Worm (Caenorhabditis elegans) whole organism, early embryonic: ENCODE results near the gene maoc-1.

Experiments used
- B0310.2 ChIP-seq: sonication (generic microtip); optimal IDR thresholded peaks from 2 replicates; lab custom pipeline; 2016; ENCODE audit warnings: mild to moderate bottlenecking, missing genetic modification characterization, missing compliant biosample characterization
- F13C5.2 ChIP-seq: sonication (generic microtip); optimal IDR thresholded peaks from 2 replicates; lab custom pipeline; 2017; ENCODE audit warnings: mild to moderate bottlenecking, missing genetic modification characterization, inconsistent platforms, missing compliant biosample characterization
- aly-1 ChIP-seq: sonication (generic microtip); optimal IDR thresholded peaks from 2 replicates; lab custom pipeline; 2016; ENCODE audit warnings: missing genetic modification characterization, missing compliant biosample characterization
- ama-1 ChIP-seq: fragments of 150-350 bp; optimal IDR thresholded peaks from 2 replicates; lab custom pipeline; 2014
- ceh-13 ChIP-seq: fragments of 200-800 bp; sonication (Bioruptor generic); optimal IDR thresholded peaks from 2 replicates; lab custom pipeline; 2018; ENCODE audit warnings: mild to moderate bottlenecking, missing genetic modification characterization, missing compliant biosample characterization
- ceh-36 ChIP-seq: sonication (generic microtip); optimal IDR thresholded peaks from 2 replicates; lab custom pipeline; 2016; ENCODE audit warnings: missing genetic modification characterization, inconsistent platforms, missing compliant biosample characterization
- ets-7 ChIP-seq: sonication (generic microtip); optimal IDR thresholded peaks from 2 replicates; lab custom pipeline; 2016; ENCODE audit warnings: missing genotype, missing genetic modification characterization, missing compliant biosample characterization
- flt-1 ChIP-seq: fragments of 200-800 bp; sonication (Bioruptor generic); IDR thresholded peaks from 2 replicates; pipeline ENCODE4 v1.3.6; 2022; ENCODE audit warnings: missing genetic modification characterization, missing compliant biosample characterization
- hmbx-1 ChIP-seq: sonication (generic microtip); optimal IDR thresholded peaks from 2 replicates; lab custom pipeline; 2016; ENCODE audit warnings: mild to moderate bottlenecking, missing genetic modification characterization, missing compliant biosample characterization
- hmg-4 ChIP-seq: fragments of 200-800 bp; sonication (Bioruptor generic); optimal IDR thresholded peaks from 2 replicates; lab custom pipeline; 2018; ENCODE audit warnings: mild to moderate bottlenecking, missing genetic modification characterization, missing compliant biosample characterization
- hnd-1 ChIP-seq: sonication (generic microtip); optimal IDR thresholded peaks from 2 replicates; lab custom pipeline; 2016; ENCODE audit warnings: missing genetic modification characterization, missing compliant biosample characterization
- pes-1 ChIP-seq: fragments of 200-800 bp; sonication (Bioruptor generic); IDR thresholded peaks from 2 replicates; pipeline ENCODE4 v1.3.6; 2022; ENCODE audit warnings: missing genetic modification reagents, missing genetic modification characterization, missing compliant biosample characterization
- scrt-1 ChIP-seq: fragments of 200-800 bp; sonication (Bioruptor generic); IDR thresholded peaks from 2 replicates; pipeline ENCODE4 v1.3.6; 2022; ENCODE audit warnings: missing genetic modification characterization, missing compliant biosample characterization
- sea-1 ChIP-seq: fragments of 200-800 bp; sonication (Bioruptor generic); conservative IDR thresholded peaks from 2 replicates; pipeline ENCODE4 v1.3.6; 2022; ENCODE audit warnings: missing genetic modification characterization, missing compliant biosample characterization
- tbx-11 ChIP-seq: fragments of 200-800 bp; sonication (Bioruptor generic); IDR thresholded peaks from 2 replicates; pipeline ENCODE4 v1.3.6; 2022; ENCODE audit warnings: missing genetic modification characterization, missing compliant biosample characterization
- tbx-37 ChIP-seq: fragments of 200-800 bp; sonication (Bioruptor generic); conservative IDR thresholded peaks from 2 replicates; pipeline ENCODE4 v1.3.6; 2022; ENCODE audit warnings: missing genetic modification reagents, missing genetic modification characterization, missing compliant biosample characterization
- tra-4 ChIP-seq: sonication (generic microtip); optimal IDR thresholded peaks from 2 replicates; lab custom pipeline; 2017; ENCODE audit warnings: missing genetic modification characterization, missing compliant biosample characterization

Gene maoc-1

DNA sequence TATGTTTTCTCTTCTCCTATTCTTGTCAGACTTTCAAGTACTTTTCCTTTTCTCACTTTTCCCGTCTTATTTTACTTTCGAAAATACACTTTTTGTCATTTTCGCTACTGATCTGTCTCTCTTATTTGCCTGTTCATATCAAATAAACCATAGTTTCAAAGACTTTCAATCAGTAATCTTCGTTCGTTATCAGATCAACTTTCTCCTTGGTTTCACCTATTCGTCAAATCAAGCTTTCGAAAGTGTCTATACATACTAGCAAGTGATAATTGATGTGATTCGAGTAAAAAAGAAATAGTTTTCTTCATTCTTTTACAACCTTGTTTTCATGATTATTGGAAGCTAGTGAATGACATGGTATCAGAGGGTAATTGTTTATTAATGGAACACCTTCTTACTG lies 46.7 kb downstream of the maoc-1 start:
- TF ChIP-seq B0310.2 (tag; lab: Kevin White, UChicago), result no peak
- no peak for TF ChIP-seq scrt-1 (GFP tag; lab: Robert Waterston, UW)
- TF ChIP-seq sea-1, result no peak
- no peak for TF ChIP-seq hmg-4 (GFP tag; lab: Kevin White, UChicago)
- TF ChIP-seq pes-1 (GFP tag; lab: Robert Waterston, UW), result no peak
- no peak for TF ChIP-seq aly-1 (tag; lab: Kevin White, UChicago)
- TF ChIP-seq ceh-13 (GFP tag; lab: Kevin White, UChicago), result no peak
- no peak for TF ChIP-seq ceh-36 (tag; lab: Kevin White, UChicago)
- no peak for TF ChIP-seq flt-1 (GFP tag; lab: Robert Waterston, UW)
- TF ChIP-seq F13C5.2 (tag; lab: Kevin White, UChicago), result no peak
- TF ChIP-seq ets-7 (tag; lab: Kevin White, UChicago), result no peak
- no peak for TF ChIP-seq tra-4 (tag; lab: Kevin White, UChicago)
- TF ChIP-seq ama-1 (lab: Kevin White, UChicago), result no peak
- TF ChIP-seq hnd-1 (tag; lab: Kevin White, UChicago), result no peak
- no peak for TF ChIP-seq hmbx-1 (tag; lab: Kevin White, UChicago)
- TF ChIP-seq tbx-37 (GFP tag; lab: Robert Waterston, UW), result no peak

DNA sequence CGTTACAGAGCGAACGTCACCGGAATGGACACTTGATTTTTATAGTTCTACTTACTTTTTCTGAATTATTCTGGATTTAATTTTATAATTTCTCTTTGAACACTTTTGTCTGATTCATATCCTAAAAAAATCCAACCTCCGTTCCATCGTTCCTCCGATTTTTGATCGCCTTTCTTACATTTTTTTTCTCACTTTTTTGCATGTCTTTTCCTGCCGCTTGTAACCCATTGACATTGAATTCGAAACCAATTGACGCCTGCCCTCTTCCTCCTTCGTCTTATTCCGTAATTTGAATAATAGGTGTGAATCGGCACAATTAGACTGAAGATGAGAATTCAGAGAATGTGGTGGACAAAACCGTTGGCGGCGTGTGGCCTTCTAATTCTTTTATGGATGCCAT lies 49.5 kb downstream of the maoc-1 start, which contains the start of gene skpo-3:
skpo-3 (plus strand) TSS at position 301 of the 400 bp plus-strand sequence.
- TF ChIP-seq flt-1 (GFP tag; lab: Robert Waterston, UW) (no peak), B0310.2 (tag; lab: Kevin White, UChicago) (no peak), ets-7 (tag; lab: Kevin White, UChicago) (no peak), pes-1 (GFP tag; lab: Robert Waterston, UW) (no peak), F13C5.2 (tag; lab: Kevin White, UChicago) (no peak), hnd-1 (tag; lab: Kevin White, UChicago) (no peak), tbx-11 (GFP tag; lab: Robert Waterston, UW) (no peak), tbx-37 (GFP tag; lab: Robert Waterston, UW) (no peak), hmbx-1 (tag; lab: Kevin White, UChicago) (no peak), hmg-4 (GFP tag; lab: Kevin White, UChicago) (no peak), aly-1 (tag; lab: Kevin White, UChicago) (no peak)
